Worm (Caenorhabditis elegans): ENCODE results near the gene F52G2.3.

F52G2.3 gene

ce11 chrIV:13502806-13503363 lies 45.1 kb downstream of the F52G2.3 start, which contains the start of gene tbc-9:
Gene tbc-9, minus strand, starts transcription at chrIV:13502856.
- TF ChIP-seq F57C9.4 (tag; optimal IDR thresholded peaks at IDR 0.05) (no peak), athp-1 (tag; optimal IDR thresholded peaks at IDR 0.05) (no peak), snpc-3.4 (tag; optimal IDR thresholded peaks at IDR 0.05) (no peak), cebp-2 (GFP tag; IDR thresholded peaks at IDR 0.05) (no peak), nfya-2 (GFP tag; IDR thresholded peaks at IDR 0.05) (no peak), akir-1 (GFP tag; optimal IDR thresholded peaks at IDR 0.05) (no peak)

ce11 chrIV:13493719-13494118 lies 54.3 kb downstream of the F52G2.3 start:
- TF ChIP-seq xnd-1 (tag; optimal IDR thresholded peaks at IDR 0.05) (no peak), die-1 (tag; optimal IDR thresholded peaks at IDR 0.05) (no peak), madf-8 (GFP tag; conservative IDR thresholded peaks at IDR 0.05) (no peak), Y53G8AR.9 (GFP tag; conservative IDR thresholded peaks at IDR 0.05) (no peak), aptf-3 (GFP tag; IDR thresholded peaks at IDR 0.05) (no peak), F37B4.10 (GFP tag; IDR thresholded peaks at IDR 0.05) (no peak), K12H6.12 (tag; optimal IDR thresholded peaks at IDR 0.05) (no peak), lin-26 (GFP tag; IDR thresholded peaks at IDR 0.05) (no peak), nhr-80 (tag; optimal IDR thresholded peaks at IDR 0.05) (no peak), madf-3 (GFP tag; IDR thresholded peaks at IDR 0.05) (no peak), hmg-1.2 (GFP tag; IDR thresholded peaks at IDR 0.05) (no peak), C06A6.2 (GFP tag; conservative IDR thresholded peaks at IDR 0.05) (no peak), unc-62 (GFP tag; optimal IDR thresholded peaks at IDR 0.05) (no peak)
